Fruit fly (Drosophila melanogaster) whole organism: Measurements from ENCODE around the gene Adi1.

ENCODE experiments used
- CG8478 ChIP-seq: fragments of >200 bp; optimal IDR thresholded peaks from 2 replicates; lab custom pipeline; 2018; ENCODE audit warnings: inconsistent platforms
- Dll ChIP-seq: fragments of >200 bp; optimal IDR thresholded peaks from 2 replicates; lab custom pipeline; 2017
- EcR ChIP-seq, 2 experiments: fragments of >200 bp; optimal IDR thresholded peaks; 2 replicates each; lab custom pipeline; 2017; ENCODE audit warnings: missing biosample characterization in 2 of 2, missing genetic modification characterization in 2 of 2, missing genetic modification reagents in 2 of 2
- pan ChIP-seq: fragments of >200 bp; optimal IDR thresholded peaks from 2 replicates; lab custom pipeline; 2017
- psq ChIP-seq: fragments of >200 bp; optimal IDR thresholded peaks from 2 replicates; lab custom pipeline; 2017
- usp ChIP-seq: fragments of >200 bp; optimal IDR thresholded peaks from 2 replicates; lab custom pipeline; 2017; ENCODE audit warnings: missing biosample characterization, missing genetic modification characterization, mixed read lengths

The Adi1 gene

dm6 chr3L:10663190-10663763, at the start of gene Adi1:
Gene Adi1, plus strand, starts transcription at chr3L:10663376.
- TF ChIP-seq usp (GFP tag; lab: Kevin White, UChicago) (no peak), CG8478 (lab: Kevin White, UChicago) (no peak), Dll (lab: Kevin White, UChicago) (no peak), psq (no peak), EcR (GFP tag; optimal IDR thresholded peaks at IDR 0.05; lab: Kevin White, UChicago) (no peak), pan (lab: Kevin White, UChicago) (no peak)

dm6 chr3L:10623476-10623875, 39.7 kb upstream of the Adi1 start, which contains the start of gene CG42521:
Gene CG42521, minus strand, starts transcription at chr3L:10623576.
- TF ChIP-seq Dll (lab: Kevin White, UChicago) (no peak), EcR (GFP tag; optimal IDR thresholded peaks at IDR 0.05; lab: Kevin White, UChicago) (no peak), psq (no peak), CG8478 (lab: Kevin White, UChicago) (no peak), usp (GFP tag; lab: Kevin White, UChicago) (no peak), pan (lab: Kevin White, UChicago) (no peak)

DNA sequence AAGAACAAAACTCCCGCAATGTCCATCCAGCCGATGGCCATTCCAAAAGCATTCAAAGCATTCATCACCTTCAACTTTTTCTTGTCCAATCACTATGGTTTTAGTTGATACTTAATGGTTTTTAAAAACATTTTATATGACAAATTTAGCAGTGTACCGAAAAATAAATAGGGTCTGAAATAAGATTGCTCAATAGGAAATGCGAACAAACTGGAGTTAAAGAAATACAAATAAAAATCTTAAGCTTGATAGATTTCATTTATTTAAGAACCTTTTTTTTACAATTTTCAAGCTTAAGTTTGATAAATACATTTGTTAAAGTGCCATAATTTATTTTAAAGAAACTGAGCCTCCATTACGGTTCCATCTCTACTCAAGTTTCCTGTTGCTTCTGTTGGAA, 37.7 kb upstream of the Adi1 start, which contains the start of gene CG43127:
CG43127 (minus strand) TSS at position 101 of the 400 bp plus-strand sequence.
- TF ChIP-seq pan (lab: Kevin White, UChicago), result no peak
- no peak for TF ChIP-seq psq
- no peak for TF ChIP-seq usp (GFP tag; lab: Kevin White, UChicago)
- no peak for TF ChIP-seq EcR (GFP tag; optimal IDR thresholded peaks at IDR 0.05; lab: Kevin White, UChicago)
- no peak for TF ChIP-seq Dll (lab: Kevin White, UChicago)
- TF ChIP-seq CG8478 (lab: Kevin White, UChicago), result no peak

DNA sequence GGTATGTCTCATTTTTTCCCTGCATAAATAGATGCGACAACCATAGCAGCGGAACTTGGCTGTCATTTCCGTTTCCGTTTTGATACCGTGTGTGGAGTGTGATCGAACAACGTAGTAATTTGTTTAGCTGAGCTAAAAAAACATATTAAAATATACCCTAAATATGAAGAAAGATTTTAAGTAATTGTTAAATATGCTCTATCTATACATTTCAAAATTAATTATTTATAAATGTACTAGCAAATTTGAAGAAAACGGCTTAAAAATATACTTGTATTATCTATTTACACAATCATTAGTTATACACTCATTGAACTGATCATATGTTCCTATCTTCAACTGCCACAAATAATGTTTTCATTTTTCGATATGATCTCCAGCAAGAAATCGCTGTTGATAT, 37.0 kb upstream of the Adi1 start, which contains the start of gene CG34238:
CG34238 (plus strand) TSS at position 301 of the 400 bp plus-strand sequence.
- TF ChIP-seq CG8478 (lab: Kevin White, UChicago) (no peak), EcR (GFP tag; optimal IDR thresholded peaks at IDR 0.05; lab: Kevin White, UChicago) (no peak)

DNA sequence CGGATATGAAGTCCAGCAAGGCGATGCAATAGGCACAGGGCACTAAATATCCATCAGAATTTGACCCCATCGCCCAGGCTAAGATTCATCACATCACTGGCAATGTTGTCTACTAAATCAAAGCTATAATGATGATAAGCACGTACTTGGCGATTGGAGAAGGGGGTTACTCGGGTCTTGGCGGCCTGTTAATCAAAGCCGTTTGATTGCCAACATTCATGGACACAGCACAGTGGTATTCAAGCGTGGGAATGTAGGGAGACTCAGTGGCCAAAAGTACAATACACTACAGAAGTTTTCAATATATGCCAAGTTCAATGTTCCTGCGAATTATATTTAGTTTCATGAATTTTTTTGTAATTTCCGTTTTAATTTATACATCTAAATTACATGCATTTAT, 34.8 kb upstream of the Adi1 start, which contains the start of gene CG14151:
CG14151 (minus strand) TSS at position 101 of the 400 bp plus-strand sequence.
- TF ChIP-seq usp (GFP tag; lab: Kevin White, UChicago), result no peak
- no peak for TF ChIP-seq EcR (GFP tag; optimal IDR thresholded peaks at IDR 0.05; lab: Kevin White, UChicago)
- TF ChIP-seq psq, result no peak
- no peak for TF ChIP-seq Dll (lab: Kevin White, UChicago)
- no peak for TF ChIP-seq CG8478 (lab: Kevin White, UChicago)
- no peak for TF ChIP-seq pan (lab: Kevin White, UChicago)

DNA sequence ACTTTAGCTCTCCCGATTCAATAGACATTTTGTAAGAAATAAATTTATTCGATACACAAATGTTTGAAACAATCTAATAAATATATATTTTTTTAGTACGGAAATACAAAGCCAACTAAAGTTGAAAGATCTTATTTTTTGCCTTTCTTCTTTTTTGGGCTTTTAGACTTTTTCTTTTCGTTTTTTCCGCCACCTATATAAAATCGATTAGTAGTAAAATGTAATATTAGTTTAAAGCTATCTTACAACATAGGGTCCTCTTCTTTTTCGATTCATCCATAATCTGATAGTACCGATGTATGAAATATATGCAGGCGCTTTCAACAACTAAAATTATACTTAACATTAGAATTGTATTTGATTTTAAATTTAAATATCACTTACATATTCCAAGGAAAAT, 33.2 kb upstream of the Adi1 start, which contains the start of gene CG42536:
CG42536 (minus strand) TSS at position 101 of the 400 bp plus-strand sequence.
- no peak for TF ChIP-seq EcR (GFP tag; optimal IDR thresholded peaks at IDR 0.05; lab: Kevin White, UChicago)
- no peak for TF ChIP-seq usp (GFP tag; lab: Kevin White, UChicago)
- no peak for TF ChIP-seq pan (lab: Kevin White, UChicago)
- no peak for TF ChIP-seq psq
- no peak for TF ChIP-seq Dll (lab: Kevin White, UChicago)
- no peak for TF ChIP-seq CG8478 (lab: Kevin White, UChicago)

- TF ChIP-seq pan (lab: Kevin White, UChicago) (no peak), EcR (GFP tag; optimal IDR thresholded peaks at IDR 0.05; lab: Kevin White, UChicago) (no peak), psq (no peak), Dll (lab: Kevin White, UChicago) (no peak), CG8478 (lab: Kevin White, UChicago) (no peak), usp (GFP tag; lab: Kevin White, UChicago) (no peak)
Observed at dm6 chr3L:10630885-10631359, 32.3 kb upstream of the Adi1 start, which contains the start of the genes CG42535, CG34001 and hay. Gene CG42535, minus strand, starts transcription at chr3L:10630935. Gene CG34001, plus strand, starts transcription at chr3L:10631079. Gene hay, plus strand, starts transcription at chr3L:10631079.

dm6 chr3L:10637819-10638218, 25.4 kb upstream of the Adi1 start, which contains the start of gene Cnep1r2:
Gene Cnep1r2, plus strand, starts transcription at chr3L:10638146.
- TF ChIP-seq Dll (lab: Kevin White, UChicago) (no peak), EcR (GFP tag; optimal IDR thresholded peaks at IDR 0.05; lab: Kevin White, UChicago) (no peak), psq (no peak), pan (lab: Kevin White, UChicago) (no peak), CG8478 (lab: Kevin White, UChicago) (no peak), usp (GFP tag; lab: Kevin White, UChicago) (no peak)

DNA sequence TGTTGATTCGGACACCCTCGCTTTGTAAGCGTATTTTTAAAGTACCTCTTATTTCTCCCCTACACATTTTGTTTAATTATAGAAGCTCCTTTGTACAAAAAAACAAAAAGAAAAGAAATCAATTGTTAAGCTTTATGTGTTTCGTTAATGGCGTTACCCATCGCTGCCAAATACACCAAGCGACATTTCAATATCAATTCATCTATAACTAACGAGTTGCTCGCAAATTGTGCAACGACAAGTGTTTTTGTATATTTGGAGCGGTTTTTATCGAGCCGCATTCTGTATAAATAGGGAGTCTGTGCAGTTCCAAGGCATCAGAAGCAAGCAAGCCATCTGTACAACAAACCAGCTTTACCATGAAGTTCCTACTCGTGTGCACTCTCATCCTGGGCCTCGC, 23.7 kb upstream of the Adi1 start, which contains the start of gene CG18628:
CG18628 (plus strand) TSS at position 301 of the 400 bp plus-strand sequence.
- no peak for TF ChIP-seq Dll (lab: Kevin White, UChicago)
- no peak for TF ChIP-seq usp (GFP tag; lab: Kevin White, UChicago)
- TF ChIP-seq pan (lab: Kevin White, UChicago), result no peak
- TF ChIP-seq EcR (GFP tag; optimal IDR thresholded peaks at IDR 0.05; lab: Kevin White, UChicago), result no peak
- no peak for TF ChIP-seq psq
- no peak for TF ChIP-seq CG8478 (lab: Kevin White, UChicago)

dm6 chr3L:10641589-10641988, 21.6 kb upstream of the Adi1 start, which contains the start of gene CG14154:
Gene CG14154, plus strand, starts transcription at chr3L:10641889.
- no peak for TF ChIP-seq usp (GFP tag; lab: Kevin White, UChicago)
- TF ChIP-seq psq, result no peak
- TF ChIP-seq EcR (GFP tag; optimal IDR thresholded peaks at IDR 0.05; lab: Kevin White, UChicago), result no peak
- no peak for TF ChIP-seq pan (lab: Kevin White, UChicago)
- no peak for TF ChIP-seq Dll (lab: Kevin White, UChicago)
- TF ChIP-seq CG8478 (lab: Kevin White, UChicago), result no peak

- TF ChIP-seq EcR (GFP tag; optimal IDR thresholded peaks at IDR 0.05; lab: Kevin White, UChicago) (no peak), Dll (lab: Kevin White, UChicago) (no peak), pan (lab: Kevin White, UChicago) (no peak), psq (no peak), usp (GFP tag; lab: Kevin White, UChicago) (no peak), CG8478 (lab: Kevin White, UChicago) (no peak)
Observed at dm6 chr3L:10643228-10643627, 19.9 kb upstream of the Adi1 start, which contains the start of gene CG14153. Gene CG14153, plus strand, starts transcription at chr3L:10643528.
